Fruit fly (Drosophila melanogaster): Measurements from ENCODE around the gene mys.

Gene mys

dm6 chrX:8091017-8091620 is 29.7 kb downstream of the mys start (continued):
- TF ChIP-seq CG4730 (GFP tag; IDR thresholded peaks at IDR 0.05) (peak; percentile 97), gsb (GFP tag; IDR thresholded peaks at IDR 0.05) (peak; percentile 98), CG2875 (GFP tag; optimal IDR thresholded peaks at IDR 0.05) (peak; percentile 95), NC2β (GFP tag; optimal IDR thresholded peaks at IDR 0.05) (peak; percentile 81), inv (GFP tag; IDR thresholded peaks at IDR 0.05; ENCODE audit: partially characterized antibody) (0 out of 2 replicates have a peak, but pooled peaks have one; percentile 35), sens-2 (GFP tag; IDR thresholded peaks at IDR 0.05) (peak; percentile 97), rib (GFP tag; IDR thresholded peaks at IDR 0.05) (peak; percentile 98), Sox102F (GFP tag; optimal IDR thresholded peaks at IDR 0.05) (peak; percentile 97), sr (GFP tag; IDR thresholded peaks at IDR 0.05) (peak; percentile 96), CG18476 (GFP tag; optimal IDR thresholded peaks at IDR 0.05) (peak; percentile 94), Blimp-1 (GFP tag; optimal IDR thresholded peaks at IDR 0.05) (peak; percentile 94), emc (GFP tag; optimal IDR thresholded peaks at IDR 0.05) (peak; percentile 79), yki (optimal IDR thresholded peaks at IDR 0.05) (peak; percentile 5), ci (GFP tag; IDR thresholded peaks at IDR 0.05) (peak; percentile 99), repo (GFP tag; optimal IDR thresholded peaks at IDR 0.05) (peak; percentile 72), MBD-R2 (GFP tag; IDR thresholded peaks at IDR 0.05) (peak; percentile 98), CG31224 (GFP tag; IDR thresholded peaks at IDR 0.05) (peak; percentile 94), wor (GFP tag; IDR thresholded peaks at IDR 0.05) (peak; percentile 97), Ssrp (tag; optimal IDR thresholded peaks at IDR 0.05) (peak; percentile 93), sqz (GFP tag; optimal IDR thresholded peaks at IDR 0.05) (peak; percentile 92), trem (tag; optimal IDR thresholded peaks at IDR 0.05) (peak; percentile 89), Atf3 (GFP tag; optimal IDR thresholded peaks at IDR 0.05) (peak; percentile 81), D19B (GFP tag; optimal IDR thresholded peaks at IDR 0.05) (peak; percentile 90), p53 (GFP tag; optimal IDR thresholded peaks at IDR 0.05) (no peak), CG8089 (GFP tag; optimal IDR thresholded peaks at IDR 0.05) (peak; percentile 76), CG1832 (GFP tag; optimal IDR thresholded peaks at IDR 0.05) (no peak), CG18599 (GFP tag; optimal IDR thresholded peaks at IDR 0.05) (peak; percentile 99), Usf (GFP tag; optimal IDR thresholded peaks at IDR 0.05) (peak; percentile 87), Dbx (GFP tag; IDR thresholded peaks at IDR 0.05) (peak; percentile 98), CG3407 (GFP tag; optimal IDR thresholded peaks at IDR 0.05) (peak; percentile 91), CG6254 (GFP tag; optimal IDR thresholded peaks at IDR 0.05) (peak; percentile 94), CHES-1-like (GFP tag; optimal IDR thresholded peaks at IDR 0.05) (peak; percentile 84), grau (tag; optimal IDR thresholded peaks at IDR 0.05) (peak; percentile 97), CG17359 (tag; optimal IDR thresholded peaks at IDR 0.05) (peak; percentile 97), Hmx (GFP tag; optimal IDR thresholded peaks at IDR 0.05) (peak; percentile 77), CG3847 (GFP tag; IDR thresholded peaks at IDR 0.05) (peak; percentile 97), ERR (GFP tag; optimal IDR thresholded peaks at IDR 0.05) (peak; percentile 85), eyg (GFP tag; optimal IDR thresholded peaks at IDR 0.05) (peak; percentile 57), maf-S (GFP tag; optimal IDR thresholded peaks at IDR 0.05) (peak; percentile 88), Lim3 (GFP tag; IDR thresholded peaks at IDR 0.05) (peak; percentile 94), H15 (GFP tag; IDR thresholded peaks at IDR 0.05) (peak; percentile 98), CG7928 (GFP tag; optimal IDR thresholded peaks at IDR 0.05) (peak; percentile 80), CG4854 (GFP tag; optimal IDR thresholded peaks at IDR 0.05) (peak; percentile 91), CG10366 (GFP tag; IDR thresholded peaks at IDR 0.05) (peak; percentile 99), CG33557 (GFP tag; optimal IDR thresholded peaks at IDR 0.05) (peak; percentile 68), luna (GFP tag; optimal IDR thresholded peaks at IDR 0.05) (peak; percentile 78), CG31441 (GFP tag; IDR thresholded peaks at IDR 0.05) (peak; percentile 93), pzg (GFP tag; optimal IDR thresholded peaks at IDR 0.05) (peak; percentile 13), Ada2b (GFP tag; IDR thresholded peaks at IDR 0.05) (peak; percentile 99), sima (GFP tag; optimal IDR thresholded peaks at IDR 0.05) (peak; percentile 59), CG1529 (GFP tag; optimal IDR thresholded peaks at IDR 0.05) (peak; percentile 93)
